Worm (Caenorhabditis elegans) whole organism, L4 larva: ENCODE data around the gene Y55F3AM.5.

ENCODE experiments used
- F26F4.8 ChIP-seq: fragments of 200-800 bp; sonication (Bioruptor generic); conservative IDR thresholded peaks from 2 replicates; pipeline ENCODE4 v1.3.6; 2022; ENCODE audit warnings: missing genetic modification characterization, missing compliant biosample characterization
- F37D6.2 ChIP-seq: sonication (generic microtip); optimal IDR thresholded peaks from 2 replicates; lab custom pipeline; 2016; ENCODE audit warnings: mild to moderate bottlenecking, missing genetic modification characterization, missing compliant biosample characterization
- F44E2.7 ChIP-seq: fragments of 200-800 bp; sonication (Bioruptor generic); IDR thresholded peaks from 2 replicates; pipeline ENCODE4 v2.1.2; 2022; ENCODE audit warnings: missing genetic modification characterization, missing compliant biosample characterization
- F49E8.2 ChIP-seq: sonication (generic microtip); optimal IDR thresholded peaks from 2 replicates; lab custom pipeline; 2016; ENCODE audit warnings: missing compliant biosample characterization, mild to moderate bottlenecking, missing genetic modification characterization, borderline replicate concordance
- Y105C5A.15 ChIP-seq: fragments of 200-800 bp; sonication (Bioruptor generic); IDR thresholded peaks from 2 replicates; pipeline ENCODE4 v1.3.6; 2022; ENCODE audit warnings: missing genetic modification characterization, missing compliant biosample characterization
- Y48G9A.11 ChIP-seq: fragments of 200-800 bp; sonication (Bioruptor generic); IDR thresholded peaks from 2 replicates; pipeline ENCODE4 v1.3.6; 2022; ENCODE audit warnings: missing genetic modification reagents, missing genetic modification characterization, missing compliant biosample characterization
- Y5F2A.4 ChIP-seq: fragments of 200-800 bp; sonication (Bioruptor generic); optimal IDR thresholded peaks from 2 replicates; lab custom pipeline; 2018; ENCODE audit warnings: mild to moderate bottlenecking, missing genetic modification characterization, missing compliant biosample characterization
- ZK337.2 ChIP-seq: fragments of 200-800 bp; sonication (Bioruptor generic); IDR thresholded peaks from 2 replicates; pipeline ENCODE4 v1.3.6; 2022; ENCODE audit warnings: missing genetic modification reagents, missing genetic modification characterization, missing compliant biosample characterization
- ZK546.5 ChIP-seq, 2 experiments: sonication (generic microtip); optimal IDR thresholded peaks; 2 replicates each; lab custom pipeline; 2017; ENCODE audit warnings: missing biosample characterization in 2 of 2, missing genetic modification characterization in 2 of 2
- aha-1 ChIP-seq: fragments of 150-350 bp; peaks from one replicate; lab custom pipeline; 2014; ENCODE audit warnings: missing biosample characterization, missing genetic modification characterization
- aly-2 ChIP-seq: sonication (generic microtip); optimal IDR thresholded peaks from 2 replicates; lab custom pipeline; 2018; ENCODE audit warnings: missing biosample characterization, missing genetic modification characterization
- ama-1 ChIP-seq: fragments of 150-350 bp; optimal IDR thresholded peaks from 2 replicates; lab custom pipeline; 2014; ENCODE audit warnings: inconsistent platforms, mixed read lengths
- arid-1 ChIP-seq: fragments of 200-800 bp; sonication (Bioruptor generic); conservative IDR thresholded peaks from 2 replicates; pipeline ENCODE4 v1.3.6; 2022; ENCODE audit warnings: missing genetic modification reagents, missing genetic modification characterization, missing compliant biosample characterization
- ceh-28 ChIP-seq: fragments of 150-350 bp; optimal IDR thresholded peaks from 2 replicates; lab custom pipeline; 2014; ENCODE audit warnings: missing biosample characterization, missing genetic modification reagents, missing genetic modification characterization
- ceh-44 ChIP-seq: fragments of 200-800 bp; sonication (Bioruptor generic); IDR thresholded peaks from 2 replicates; pipeline ENCODE4 v1.3.6; 2022; ENCODE audit warnings: missing genetic modification reagents, missing genetic modification characterization, missing compliant biosample characterization
- ces-1 ChIP-seq: fragments of 150-350 bp; sonication (generic microtip); optimal IDR thresholded peaks from 4 replicates; lab custom pipeline; 2014; ENCODE audit warnings: missing biosample characterization, missing genetic modification reagents, missing genetic modification characterization
- dmd-6 ChIP-seq: fragments of 200-800 bp; sonication (Bioruptor generic); IDR thresholded peaks from 2 replicates; pipeline ENCODE4 v1.3.6; 2022; ENCODE audit warnings: missing genetic modification reagents, missing genetic modification characterization, missing compliant biosample characterization
- dmd-8 ChIP-seq: fragments of 200-800 bp; sonication (Bioruptor generic); IDR thresholded peaks from 2 replicates; pipeline ENCODE4 v1.3.6; 2022; ENCODE audit warnings: missing genetic modification characterization, missing compliant biosample characterization
- dpl-1 ChIP-seq: fragments of 150-350 bp; optimal IDR thresholded peaks from 2 replicates; lab custom pipeline; 2014; ENCODE audit warnings: missing biosample characterization, missing genetic modification reagents, missing genetic modification characterization
- duxl-1 ChIP-seq: sonication (generic microtip); optimal IDR thresholded peaks from 2 replicates; lab custom pipeline; 2016; ENCODE audit warnings: mild to moderate bottlenecking, missing genetic modification characterization, moderate library complexity, missing compliant biosample characterization; ENCODE audit not compliant: poor library complexity
- dve-1 ChIP-seq: sonication (generic microtip); optimal IDR thresholded peaks from 2 replicates; lab custom pipeline; 2017; ENCODE audit warnings: antibody characterized with exemption, mild to moderate bottlenecking, missing genetic modification characterization, missing compliant biosample characterization; ENCODE audit not compliant: insufficient read depth
- egl-43 ChIP-seq: fragments of 200-800 bp; sonication (Bioruptor generic); IDR thresholded peaks from 2 replicates; pipeline ENCODE4 v1.3.6; 2022; ENCODE audit warnings: missing genetic modification reagents, missing genetic modification characterization, missing compliant biosample characterization
- fos-1 ChIP-seq: fragments of 150-350 bp; optimal IDR thresholded peaks from 2 replicates; lab custom pipeline; 2014; ENCODE audit warnings: missing biosample characterization, missing genetic modification characterization
- hif-1 ChIP-seq, 2 experiments: sonication (generic microtip); optimal IDR thresholded peaks; 2 replicates each; lab custom pipeline; 2016 to 2017; ENCODE audit warnings: missing compliant biosample characterization in 2 of 2, missing genetic modification characterization in 2 of 2, missing genetic modification reagents in 2 of 2, missing genotype in 2 of 2, mild to moderate bottlenecking in 1 of 2
- hmg-1.1 ChIP-seq: fragments of 200-800 bp; sonication (Bioruptor generic); IDR thresholded peaks from 2 replicates; pipeline ENCODE4 v1.3.6; 2022; ENCODE audit warnings: missing genetic modification reagents, missing genetic modification characterization, missing compliant biosample characterization
- lin-13 ChIP-seq: fragments of 150-350 bp; optimal IDR thresholded peaks from 2 replicates; lab custom pipeline; 2014; ENCODE audit warnings: missing biosample characterization, missing genetic modification reagents, missing genetic modification characterization
- lin-38 ChIP-seq: fragments of 200-800 bp; sonication (Bioruptor generic); IDR thresholded peaks from 2 replicates; pipeline ENCODE4 v1.3.6; 2022; ENCODE audit warnings: missing genetic modification reagents, missing genetic modification characterization, missing compliant biosample characterization
- lsy-2 ChIP-seq, 2 experiments: fragments of 150-350 bp in 1 of 2; sonication (generic microtip) in 1 of 2; optimal IDR thresholded peaks; 2 replicates each; lab custom pipeline; 2014 to 2017; ENCODE audit warnings: missing biosample characterization in 2 of 2, missing genetic modification characterization in 2 of 2
- madf-9 ChIP-seq: fragments of 200-800 bp; sonication (Bioruptor generic); conservative IDR thresholded peaks from 2 replicates; pipeline ENCODE4 v1.3.6; 2022; ENCODE audit warnings: missing genetic modification reagents, missing genetic modification characterization, missing compliant biosample characterization
- mdt-29 ChIP-seq: fragments of 200-800 bp; sonication (Bioruptor generic); IDR thresholded peaks from 2 replicates; pipeline ENCODE4 v1.3.6; 2022; ENCODE audit warnings: missing genetic modification reagents, missing genetic modification characterization, missing compliant biosample characterization
- mes-2 ChIP-seq: sonication (generic microtip); optimal IDR thresholded peaks from 2 replicates; lab custom pipeline; 2016; ENCODE audit warnings: missing genotype, mild to moderate bottlenecking, missing genetic modification characterization, missing compliant biosample characterization; ENCODE audit not compliant: poor library complexity, severe bottlenecking
- nhr-10 ChIP-seq: fragments of 150-350 bp; optimal IDR thresholded peaks from 2 replicates; lab custom pipeline; 2014; ENCODE audit warnings: missing biosample characterization, missing genetic modification characterization
- nhr-76 ChIP-seq: fragments of 150-350 bp; optimal IDR thresholded peaks from 2 replicates; lab custom pipeline; 2014; ENCODE audit warnings: missing biosample characterization, missing genetic modification characterization
- php-3 ChIP-seq: fragments of 200-800 bp; sonication (Bioruptor generic); IDR thresholded peaks from 2 replicates; pipeline ENCODE4 v1.3.6; 2022; ENCODE audit warnings: missing genetic modification reagents, missing genetic modification characterization, missing compliant biosample characterization
- saeg-2 ChIP-seq: fragments of 200-800 bp; sonication (Bioruptor generic); IDR thresholded peaks from 2 replicates; pipeline ENCODE4 v1.3.6; 2022; ENCODE audit warnings: missing genetic modification reagents, missing genetic modification characterization, missing compliant biosample characterization
- set-16 ChIP-seq: fragments of 200-800 bp; sonication (Bioruptor generic); IDR thresholded peaks from 2 replicates; pipeline ENCODE4 v1.3.6; 2022; ENCODE audit warnings: missing genetic modification reagents, missing genetic modification characterization, missing compliant biosample characterization
- snpc-4 ChIP-seq: fragments of 150-350 bp; optimal IDR thresholded peaks from 2 replicates; lab custom pipeline; 2014; ENCODE audit warnings: missing biosample characterization, missing genetic modification characterization
- spr-1 ChIP-seq: sonication (generic microtip); optimal IDR thresholded peaks from 2 replicates; lab custom pipeline; 2016; ENCODE audit warnings: mild to moderate bottlenecking, missing genetic modification characterization, missing compliant biosample characterization
- tag-97 ChIP-seq: fragments of 200-800 bp; sonication (Bioruptor generic); IDR thresholded peaks from 2 replicates; pipeline ENCODE4 v1.3.6; 2022; ENCODE audit warnings: missing genetic modification characterization, missing compliant biosample characterization
- unc-39 ChIP-seq: sonication (generic microtip); optimal IDR thresholded peaks from 2 replicates; lab custom pipeline; 2017; ENCODE audit warnings: missing biosample characterization, missing genetic modification characterization
- zfp-3 ChIP-seq: fragments of 200-800 bp; sonication (Bioruptor generic); conservative IDR thresholded peaks from 2 replicates; pipeline ENCODE4 v1.3.6; 2022; ENCODE audit warnings: missing genetic modification reagents, missing genetic modification characterization, missing compliant biosample characterization
- ztf-11 ChIP-seq: fragments of 150-350 bp; optimal IDR thresholded peaks from 2 replicates; lab custom pipeline; 2014; ENCODE audit warnings: missing biosample characterization, missing genetic modification characterization

Gene Y55F3AM.5

ce11 chrIV:977793-978192 lies 21.2 kb upstream of the Y55F3AM.5 start:
- TF ChIP-seq F44E2.7 (GFP tag; lab: Robert Waterston, UW) (0 out of 2 replicates have a peak, but pooled peaks have one; percentile 29), ceh-28 (tag; lab: Kevin White, UChicago) (peak; percentile 91)
- TF ChIP-seq, all 104 proteins: peak for 2; not testable (repeated sequence) for 102

- peak; percentile 74 for TF ChIP-seq ceh-28 (tag; lab: Kevin White, UChicago)
Measured at ce11 chrIV:978309-978708, 20.7 kb upstream of the Y55F3AM.5 start.

- TF ChIP-seq ztf-11 (tag; lab: Kevin White, UChicago): no peak
- peak; percentile 100 for TF ChIP-seq ceh-28 (tag; lab: Kevin White, UChicago)
Measured at ce11 chrIV:983558-983957, 15.5 kb upstream of the Y55F3AM.5 start.

ce11 chrIV:990352-990751 lies 8.7 kb upstream of the Y55F3AM.5 start, which contains the start of gene egrh-2:
TSS of gene egrh-2 (minus strand) at chrIV:990452.
- TF ChIP-seq ama-1: no peak
- TF ChIP-seq aha-1 (tag; lab: Kevin White, UChicago): peak; percentile 41
- TF ChIP-seq, all 104 proteins: peak for 1

- TF ChIP-seq dpl-1: no peak
- no peak for TF ChIP-seq F37D6.2 (tag; lab: Kevin White, UChicago)
- peak; percentile 94 for TF ChIP-seq F49E8.2 (tag; lab: Kevin White, UChicago)
- TF ChIP-seq hif-1 (tag; optimal IDR thresholded peaks at IDR 0.05; lab: Kevin White, UChicago): no peak
- TF ChIP-seq nhr-76 (tag; lab: Kevin White, UChicago): no peak
- peak; percentile 49; the same call in 1 of the 2 replicates for TF ChIP-seq zfp-3 (GFP tag; lab: Robert Waterston, UW)
- no peak for TF ChIP-seq dmd-6 (GFP tag; lab: Robert Waterston, UW)
- no peak for TF ChIP-seq madf-9
- peak; percentile 18; the same call in 1 of the 2 replicates for TF ChIP-seq set-16 (GFP tag; lab: Robert Waterston, UW)
- peak; percentile 88 for TF ChIP-seq Y48G9A.11 (GFP tag; lab: Robert Waterston, UW)
- no peak; the same call in 1 of the 2 replicates for TF ChIP-seq php-3
- TF ChIP-seq mes-2 (tag; lab: Kevin White, UChicago): peak; percentile 32
- TF ChIP-seq aha-1 (tag; lab: Kevin White, UChicago): peak; percentile 96
- TF ChIP-seq lin-38 (GFP tag; lab: Robert Waterston, UW): peak; percentile 88
- no peak for TF ChIP-seq Y5F2A.4
- peak; percentile 27 for TF ChIP-seq duxl-1
- TF ChIP-seq ZK546.5 (tag; optimal IDR thresholded peaks at IDR 0.05; lab: Kevin White, UChicago): no peak
- TF ChIP-seq spr-1: peak; percentile 51
- peak; percentile 79 for TF ChIP-seq snpc-4 (tag; lab: Kevin White, UChicago)
- TF ChIP-seq dmd-8 (GFP tag; lab: Robert Waterston, UW): no peak
- TF ChIP-seq tag-97 (GFP tag; lab: Robert Waterston, UW): no peak
- 0 out of 2 replicates have a peak, but pooled peaks have one; percentile 3 for TF ChIP-seq ceh-44 (GFP tag; lab: Robert Waterston, UW)
- TF ChIP-seq unc-39: no peak
- TF ChIP-seq egl-43 (GFP tag; lab: Robert Waterston, UW): peak; percentile 71; the same call in 1 of the 2 replicates
- no peak for TF ChIP-seq saeg-2 (GFP tag; lab: Robert Waterston, UW)
- peak; percentile 35 for TF ChIP-seq dve-1 (tag; lab: Kevin White, UChicago)
- peak; percentile 71; the same call in 1 of the 2 replicates for TF ChIP-seq F26F4.8 (GFP tag; lab: Robert Waterston, UW)
- 0 out of 2 replicates have a peak, but pooled peaks have one; percentile 23 for TF ChIP-seq Y105C5A.15 (GFP tag; lab: Robert Waterston, UW)
- TF ChIP-seq hmg-1.1 (GFP tag; lab: Robert Waterston, UW): no peak
- peak; percentile 76 for TF ChIP-seq arid-1
- TF ChIP-seq aly-2 (tag; lab: Kevin White, UChicago): no peak
- no peak for TF ChIP-seq ZK337.2
- peak; percentile 41 for TF ChIP-seq lin-13 (GFP tag; lab: Kevin White, UChicago)
- peak; percentile 82 for TF ChIP-seq mdt-29 (GFP tag; lab: Robert Waterston, UW)
- no peak for TF ChIP-seq nhr-10 (tag; lab: Kevin White, UChicago)
- TF ChIP-seq fos-1 (tag; lab: Kevin White, UChicago): no peak
- no peak for TF ChIP-seq ces-1 (GFP tag; lab: Kevin White, UChicago)
- TF ChIP-seq lsy-2 (tag; optimal IDR thresholded peaks at IDR 0.05; lab: Kevin White, UChicago): peak in 1 of 2 experiments; percentile 20
Measured at ce11 chrIV:991181-991642, 7.8 kb upstream of the Y55F3AM.5 start.
